Fruit fly (Drosophila melanogaster): Measurements from ENCODE around the gene Atf3.

Gene Atf3

DNA sequence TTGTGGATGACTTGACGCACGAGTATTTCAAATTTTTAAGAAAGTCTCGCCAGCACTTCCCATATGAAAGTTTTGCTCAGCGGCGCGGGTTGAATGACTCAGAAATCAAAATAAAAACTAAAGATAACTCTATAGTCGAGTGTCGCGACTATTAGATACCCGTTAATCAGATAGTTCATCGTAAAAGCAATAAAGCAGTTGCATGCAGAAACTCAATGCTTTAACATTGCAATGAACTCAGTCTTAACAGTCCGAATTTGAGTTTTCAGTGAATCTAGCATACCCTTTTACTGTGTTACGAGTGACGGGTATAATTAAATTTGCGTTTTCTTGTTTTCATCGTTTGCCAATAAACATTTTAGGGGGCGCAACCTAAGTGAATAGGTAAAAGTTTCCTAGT, 36.1 kb upstream of the Atf3 start:
- TF ChIP-seq Hnf4 (GFP tag; optimal IDR thresholded peaks at IDR 0.05) (no peak), sage (GFP tag; optimal IDR thresholded peaks at IDR 0.05) (no peak), dmrt93B (GFP tag; optimal IDR thresholded peaks at IDR 0.05) (no peak), HLH106 (tag; optimal IDR thresholded peaks at IDR 0.05) (no peak), CrebA (GFP tag; optimal IDR thresholded peaks at IDR 0.05; ENCODE audit: borderline replicate concordance) (no peak), CG32264 (GFP tag; optimal IDR thresholded peaks at IDR 0.05) (no peak), CG9705 (GFP tag; optimal IDR thresholded peaks at IDR 0.05) (no peak), tai (GFP tag; optimal IDR thresholded peaks at IDR 0.05) (no peak), usp (GFP tag; optimal IDR thresholded peaks at IDR 0.05) (no peak), Abd-B (GFP tag; optimal IDR thresholded peaks at IDR 0.05) (no peak), Hr83 (GFP tag; optimal IDR thresholded peaks at IDR 0.05; ENCODE audit: poor library complexity, severe bottlenecking) (no peak)

DNA sequence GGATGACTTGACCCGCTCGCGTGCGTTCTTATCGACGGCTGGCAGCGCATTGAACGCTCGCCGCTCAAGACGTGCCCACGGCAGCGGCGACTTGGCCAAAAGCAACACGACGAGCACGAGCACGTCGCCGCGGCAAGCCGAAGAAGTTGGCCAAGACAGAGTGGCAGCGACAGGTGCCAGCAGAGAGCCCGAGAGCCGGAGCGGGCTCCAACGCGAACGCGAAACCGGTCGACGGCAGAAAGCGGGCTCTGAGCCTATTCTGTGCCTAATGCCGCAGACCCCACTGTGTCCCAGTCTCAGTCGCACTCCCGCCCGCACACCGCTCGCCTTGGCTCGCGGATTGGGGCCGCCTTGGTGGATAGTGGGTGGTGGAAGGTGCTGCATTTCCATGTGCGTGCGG, 33.4 kb upstream of the Atf3 start:
- TF ChIP-seq psq (GFP tag; optimal IDR thresholded peaks at IDR 0.05) (no peak), CG9705 (GFP tag; optimal IDR thresholded peaks at IDR 0.05) (no peak), usp (GFP tag; optimal IDR thresholded peaks at IDR 0.05) (no peak), fru (GFP tag; optimal IDR thresholded peaks at IDR 0.05) (no peak), brk (GFP tag; optimal IDR thresholded peaks at IDR 0.05) (no peak), Abd-B (GFP tag; optimal IDR thresholded peaks at IDR 0.05) (no peak)

DNA sequence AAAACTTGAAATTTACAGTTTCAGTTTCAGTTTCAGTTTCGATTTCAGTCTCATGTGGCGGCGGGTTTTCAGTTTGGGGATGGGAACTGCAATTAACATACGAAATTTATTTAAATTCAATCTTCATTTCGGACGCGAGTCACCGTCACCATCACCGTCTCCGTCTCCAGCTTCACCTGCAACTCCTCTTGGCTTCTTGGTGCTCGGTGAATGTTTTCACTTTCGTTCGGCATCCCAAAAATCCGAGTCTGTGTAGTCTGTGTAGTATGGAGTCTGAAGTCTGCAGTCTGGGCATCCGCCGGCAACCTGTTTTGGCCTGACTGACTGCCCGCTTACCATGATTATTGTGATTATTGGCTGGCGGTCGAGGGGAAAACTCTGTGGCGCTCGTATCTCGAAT, 28.9 kb upstream of the Atf3 start:
- TF ChIP-seq Vsx2 (GFP tag; optimal IDR thresholded peaks at IDR 0.05; ENCODE audit: partially characterized antibody) = no peak
- TF ChIP-seq CrebA (GFP tag; optimal IDR thresholded peaks at IDR 0.05; ENCODE audit: borderline replicate concordance) = no peak
- TF ChIP-seq N (GFP tag; optimal IDR thresholded peaks at IDR 0.05) = no peak
- TF ChIP-seq sv (GFP tag; optimal IDR thresholded peaks at IDR 0.05) = no peak
- no peak for TF ChIP-seq Hnf4 (GFP tag; optimal IDR thresholded peaks at IDR 0.05)
- no peak for TF ChIP-seq dsf (GFP tag; optimal IDR thresholded peaks at IDR 0.05; ENCODE audit: borderline replicate concordance)
- TF ChIP-seq OdsH (GFP tag; optimal IDR thresholded peaks at IDR 0.05) = no peak
- no peak for TF ChIP-seq Mio (GFP tag; optimal IDR thresholded peaks at IDR 0.05)
- TF ChIP-seq fru (GFP tag; optimal IDR thresholded peaks at IDR 0.05) = no peak

DNA sequence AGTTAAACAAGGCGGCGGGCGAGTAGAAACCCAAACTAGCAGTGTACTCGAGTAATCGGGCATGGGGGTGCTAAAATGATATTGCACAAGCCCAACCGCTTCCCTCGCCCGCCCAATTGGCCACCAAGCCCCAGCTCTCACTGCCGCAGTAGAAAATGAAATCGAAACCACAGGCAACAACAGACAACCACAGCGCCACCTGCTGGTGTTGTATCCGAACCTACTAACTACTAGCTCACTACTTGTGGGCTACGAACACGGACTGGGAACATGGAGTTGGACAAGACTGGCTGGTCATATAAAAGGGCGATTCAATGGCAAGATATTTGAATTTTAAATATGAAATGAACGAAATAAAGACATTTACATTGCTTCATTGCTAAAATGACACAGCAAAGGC, 24.8 kb upstream of the Atf3 start:
- TF ChIP-seq Dfd (GFP tag; optimal IDR thresholded peaks at IDR 0.05) (no peak), pan (optimal IDR thresholded peaks at IDR 0.05) (no peak), foxo (GFP tag; optimal IDR thresholded peaks at IDR 0.05) (no peak), psq (GFP tag; optimal IDR thresholded peaks at IDR 0.05) (no peak), rgr (GFP tag; optimal IDR thresholded peaks at IDR 0.05) (no peak), fru (GFP tag; optimal IDR thresholded peaks at IDR 0.05) (no peak), dmrt93B (GFP tag; optimal IDR thresholded peaks at IDR 0.05) (no peak), CG9705 (GFP tag; optimal IDR thresholded peaks at IDR 0.05) (no peak), brk (GFP tag; optimal IDR thresholded peaks at IDR 0.05) (no peak), h (GFP tag; optimal IDR thresholded peaks at IDR 0.05) (no peak), Hr78 (GFP tag; optimal IDR thresholded peaks at IDR 0.05) (no peak), GATAd (GFP tag; optimal IDR thresholded peaks at IDR 0.05) (no peak), Hr83 (GFP tag; optimal IDR thresholded peaks at IDR 0.05; ENCODE audit: poor library complexity, severe bottlenecking) (no peak), dsf (GFP tag; optimal IDR thresholded peaks at IDR 0.05; ENCODE audit: borderline replicate concordance) (no peak), Abd-B (GFP tag; optimal IDR thresholded peaks at IDR 0.05) (no peak), Sp1 (GFP tag; optimal IDR thresholded peaks at IDR 0.05) (no peak), Hnf4 (GFP tag; optimal IDR thresholded peaks at IDR 0.05) (no peak), sage (GFP tag; optimal IDR thresholded peaks at IDR 0.05) (no peak), CrebA (GFP tag; optimal IDR thresholded peaks at IDR 0.05; ENCODE audit: borderline replicate concordance) (no peak)

DNA sequence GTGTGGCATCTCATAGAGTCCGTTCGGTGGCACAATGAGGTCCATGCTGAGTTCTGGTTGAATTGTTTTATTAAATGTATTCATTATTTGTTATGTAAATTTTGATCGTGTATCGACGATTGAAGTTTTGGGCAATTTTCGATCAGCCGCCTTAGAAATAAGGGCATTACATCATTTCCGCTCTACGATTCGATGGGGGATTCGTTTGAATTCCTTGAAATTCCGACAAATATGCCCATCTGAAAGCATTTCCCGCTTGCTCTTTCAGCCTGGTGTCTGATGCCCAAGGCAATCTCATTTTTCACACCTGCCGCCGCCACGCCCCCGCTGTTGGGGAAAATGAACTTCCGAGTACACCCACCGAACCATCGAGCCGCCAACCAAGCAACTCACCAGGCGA, 23.2 kb upstream of the Atf3 start, which contains the start of gene CG32811:
Gene CG32811, minus strand, starts transcription at position 101 of the 400 bp plus-strand sequence.
- TF ChIP-seq Jra (GFP tag; optimal IDR thresholded peaks at IDR 0.05) = no peak
- TF ChIP-seq Dif (GFP tag; optimal IDR thresholded peaks at IDR 0.05; ENCODE audit: partially characterized antibody) = no peak
- TF ChIP-seq fru (GFP tag; optimal IDR thresholded peaks at IDR 0.05) = no peak
- TF ChIP-seq rgr (GFP tag; optimal IDR thresholded peaks at IDR 0.05) = no peak
- TF ChIP-seq Hr83 (GFP tag; optimal IDR thresholded peaks at IDR 0.05; ENCODE audit: poor library complexity, severe bottlenecking) = no peak
- TF ChIP-seq dmrt93B (GFP tag; optimal IDR thresholded peaks at IDR 0.05) = no peak
- TF ChIP-seq Vsx2 (GFP tag; optimal IDR thresholded peaks at IDR 0.05; ENCODE audit: partially characterized antibody) = no peak
